Fruit fly (Drosophila melanogaster): Measurements from ENCODE around the gene ng3.

The ng3 gene

DNA sequence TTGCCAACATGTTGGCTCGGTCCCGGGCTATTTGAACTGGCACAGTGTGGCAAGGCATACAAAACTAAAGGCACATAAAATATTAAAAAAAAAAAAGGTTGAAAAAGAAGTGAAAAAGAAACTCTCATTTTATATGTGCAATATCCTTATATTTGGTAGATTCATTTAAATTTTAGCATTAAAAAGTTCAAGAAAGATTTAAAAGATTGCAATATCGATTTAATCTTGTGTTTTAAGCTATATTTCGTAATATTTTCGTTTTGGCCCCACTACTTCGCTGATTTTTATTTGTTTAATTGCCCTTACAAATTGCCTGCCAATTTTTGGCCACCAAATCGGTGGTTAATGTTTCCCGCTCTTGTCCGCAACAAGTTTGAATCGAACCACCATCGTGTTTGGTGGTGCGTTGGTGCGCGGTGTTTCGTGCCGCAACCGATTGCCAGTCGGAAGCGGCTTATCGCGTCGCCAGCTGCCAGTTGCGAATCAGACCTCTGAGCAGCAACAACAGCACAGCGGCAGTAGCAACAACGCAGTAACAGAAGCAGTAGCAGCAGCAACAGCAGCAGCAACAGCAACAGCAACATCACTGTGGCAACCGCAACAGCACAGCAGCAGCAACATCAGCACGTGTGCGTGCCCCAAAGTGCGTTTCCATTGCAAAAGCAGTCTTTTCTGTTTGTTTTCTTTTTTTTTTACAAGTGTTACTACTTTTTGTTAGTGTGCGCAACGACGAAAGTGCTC lies 13.9 kb upstream of the ng3 start (continued):
- peak; percentile 80 for TF ChIP-seq CG12236 (GFP tag; optimal IDR thresholded peaks at IDR 0.05)
- TF ChIP-seq dati (GFP tag; IDR thresholded peaks at IDR 0.05), result peak; percentile 11; the same call in 1 of the 2 replicates
- peak; percentile 70 for TF ChIP-seq CG17186 (GFP tag; optimal IDR thresholded peaks at IDR 0.05)
- peak; percentile 76 for TF ChIP-seq Lim3 (GFP tag; IDR thresholded peaks at IDR 0.05)
- TF ChIP-seq CG10462 (GFP tag; optimal IDR thresholded peaks at IDR 0.05), result peak; percentile 91
- TF ChIP-seq CG1529 (GFP tag; optimal IDR thresholded peaks at IDR 0.05), result peak; percentile 91
- TF ChIP-seq ewg (GFP tag; optimal IDR thresholded peaks at IDR 0.05), result peak; percentile 90
- TF ChIP-seq CG10654 (GFP tag; optimal IDR thresholded peaks at IDR 0.05), result peak; percentile 94
- peak; percentile 95 for TF ChIP-seq Asciz (GFP tag; optimal IDR thresholded peaks at IDR 0.05)
- peak; percentile 86 for TF ChIP-seq CG17568 (GFP tag; optimal IDR thresholded peaks at IDR 0.05)
- peak; percentile 91 for TF ChIP-seq H2.0 (GFP tag; IDR thresholded peaks at IDR 0.05)
- TF ChIP-seq CG2199 (GFP tag; IDR thresholded peaks at IDR 0.05), result no peak; the same call in 1 of the 3 replicates
- TF ChIP-seq hth (optimal IDR thresholded peaks at IDR 0.05), result no peak
- no peak for TF ChIP-seq usp (GFP tag; optimal IDR thresholded peaks at IDR 0.05)
- TF ChIP-seq CG8478 (optimal IDR thresholded peaks at IDR 0.05), result no peak
- no peak for TF ChIP-seq sna (GFP tag; IDR thresholded peaks at IDR 0.05; ENCODE audit: partially characterized antibody)
- peak; percentile 89 to 94 for TF ChIP-seq dpn (GFP tag; optimal IDR thresholded peaks at IDR 0.05)
- peak; percentile 64 for TF ChIP-seq CG15073 (GFP tag; optimal IDR thresholded peaks at IDR 0.05)
- peak; percentile 91 for TF ChIP-seq Chrac-16 (GFP tag; optimal IDR thresholded peaks at IDR 0.05)
- TF ChIP-seq H15 (GFP tag; IDR thresholded peaks at IDR 0.05), result peak; percentile 87
- peak; percentile 84 for TF ChIP-seq NC2α (GFP tag; optimal IDR thresholded peaks at IDR 0.05)
- peak; percentile 88 for TF ChIP-seq gsb (GFP tag; IDR thresholded peaks at IDR 0.05)
- TF ChIP-seq Bdp1 (GFP tag; optimal IDR thresholded peaks at IDR 0.05), result peak; percentile 85
- peak; percentile 3 for TF ChIP-seq p53 (GFP tag; optimal IDR thresholded peaks at IDR 0.05)
- no peak for TF ChIP-seq Stat92E (GFP tag; optimal IDR thresholded peaks at IDR 0.05)
- TF ChIP-seq CG1603 (tag; optimal IDR thresholded peaks at IDR 0.05), result peak; percentile 46
- TF ChIP-seq sisA (GFP tag; IDR thresholded peaks at IDR 0.05), result peak; percentile 91
- TF ChIP-seq CG3838 (GFP tag; optimal IDR thresholded peaks at IDR 0.05), result peak; percentile 84
- TF ChIP-seq phol (tag; optimal IDR thresholded peaks at IDR 0.05), result peak; percentile 96
- 0 out of 3 replicates have a peak, but pooled peaks have one; percentile 30 for TF ChIP-seq z (GFP tag; IDR thresholded peaks at IDR 0.05)
- TF ChIP-seq eyg (GFP tag; optimal IDR thresholded peaks at IDR 0.05), result peak; percentile 63
- TF ChIP-seq ap (GFP tag; IDR thresholded peaks at IDR 0.05), result peak; percentile 85
- no peak for TF ChIP-seq CG15479 (GFP tag; optimal IDR thresholded peaks at IDR 0.05)
- peak; percentile 94 for TF ChIP-seq Vsx1 (GFP tag; optimal IDR thresholded peaks at IDR 0.05)
- peak; percentile 82 for TF ChIP-seq exex (tag; optimal IDR thresholded peaks at IDR 0.05)
- peak; percentile 92 for TF ChIP-seq disco-r (GFP tag; optimal IDR thresholded peaks at IDR 0.05)
- TF ChIP-seq D19B (GFP tag; optimal IDR thresholded peaks at IDR 0.05), result peak; percentile 93
- TF ChIP-seq CG4730 (GFP tag; IDR thresholded peaks at IDR 0.05), result peak; percentile 90
- TF ChIP-seq CG3407 (GFP tag; optimal IDR thresholded peaks at IDR 0.05), result peak; percentile 88
- TF ChIP-seq CG6683 (GFP tag; optimal IDR thresholded peaks at IDR 0.05), result peak; percentile 95
- TF ChIP-seq CG31224 (GFP tag; IDR thresholded peaks at IDR 0.05), result peak; percentile 87
- TF ChIP-seq CG12769 (tag; optimal IDR thresholded peaks at IDR 0.05), result peak; percentile 63
- TF ChIP-seq YL-1 (GFP tag; optimal IDR thresholded peaks at IDR 0.05), result peak; percentile 78
- peak; percentile 91 for TF ChIP-seq stc (GFP tag; IDR thresholded peaks at IDR 0.05)
- peak; percentile 96 for TF ChIP-seq ind (GFP tag; optimal IDR thresholded peaks at IDR 0.05)
- peak; percentile 75 for TF ChIP-seq NK7.1 (GFP tag; optimal IDR thresholded peaks at IDR 0.05)
- no peak for TF ChIP-seq fru (optimal IDR thresholded peaks at IDR 0.05)
- peak; percentile 87 for TF ChIP-seq sd (tag; optimal IDR thresholded peaks at IDR 0.05)
- TF ChIP-seq CG10267 (tag; optimal IDR thresholded peaks at IDR 0.05), result peak; percentile 86
- TF ChIP-seq fu2 (GFP tag; optimal IDR thresholded peaks at IDR 0.05), result peak; percentile 95
- TF ChIP-seq Nf-YB (GFP tag; optimal IDR thresholded peaks at IDR 0.05), result peak; percentile 81
